Worm (Caenorhabditis elegans): ENCODE results near the gene T20D3.5.

Gene T20D3.5

ce11 chrIV:9386038-9386437 lies 49.2 kb downstream of the T20D3.5 start, which contains the start of gene daf-15 (continued):
- TF ChIP-seq lin-29 (GFP tag; IDR thresholded peaks at IDR 0.05) (no peak), ZK337.2 (GFP tag; IDR thresholded peaks at IDR 0.05) (no peak), set-16 (GFP tag; IDR thresholded peaks at IDR 0.05) (no peak)

All from whole organism, L4 larva.